Fruit fly (Drosophila melanogaster): ENCODE results near the gene CG6290.
A peak's percentile ranks its signal among the peaks of the same experiment; 100 is the strongest.

CG6290 gene

DNA sequence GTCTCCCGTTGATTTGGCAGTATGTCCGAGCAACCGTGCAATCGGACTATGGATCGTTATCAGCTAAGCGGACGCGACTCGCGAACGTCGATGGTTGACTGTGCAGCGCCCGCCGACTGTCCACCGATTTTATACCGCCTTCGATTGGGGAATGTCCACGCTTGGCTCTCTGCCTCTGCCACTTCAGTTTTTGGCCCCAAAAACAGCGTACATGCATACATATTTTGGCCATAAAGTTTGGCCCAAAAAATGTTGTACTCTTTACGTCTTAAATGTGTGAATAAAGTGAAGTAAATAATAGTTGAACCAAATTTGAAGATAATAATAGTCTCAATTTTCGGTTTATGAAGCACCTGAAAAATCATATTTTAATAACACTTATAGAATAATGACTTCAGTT lies 3.2 kb downstream of the CG6290 start, which contains the start of gene CG32548:
Gene CG32548, minus strand, starts transcription at position 101 of the 400 bp plus-strand sequence.
- TF ChIP-seq net (GFP tag; optimal IDR thresholded peaks at IDR 0.05) (no peak), Hr38 (GFP tag; optimal IDR thresholded peaks at IDR 0.05) (no peak), CG32006 (GFP tag; optimal IDR thresholded peaks at IDR 0.05) (no peak), Smox (GFP tag; optimal IDR thresholded peaks at IDR 0.05) (no peak), Sox15 (GFP tag; optimal IDR thresholded peaks at IDR 0.05) (no peak), CG1621 (tag; optimal IDR thresholded peaks at IDR 0.05) (no peak), topi (GFP tag; optimal IDR thresholded peaks at IDR 0.05) (no peak), CG8319 (GFP tag; optimal IDR thresholded peaks at IDR 0.05) (no peak), CG3919 (GFP tag; optimal IDR thresholded peaks at IDR 0.05) (no peak), Met (GFP tag; optimal IDR thresholded peaks at IDR 0.05) (no peak), CG4318 (GFP tag; optimal IDR thresholded peaks at IDR 0.05) (no peak), OdsH (GFP tag; optimal IDR thresholded peaks at IDR 0.05) (no peak), CG11294 (GFP tag; IDR thresholded peaks at IDR 0.05) (no peak), Gug (GFP tag; IDR thresholded peaks at IDR 0.05) (no peak), CG10631 (GFP tag; optimal IDR thresholded peaks at IDR 0.05) (no peak), CG10669 (GFP tag; optimal IDR thresholded peaks at IDR 0.05) (no peak), salr (GFP tag; optimal IDR thresholded peaks at IDR 0.05) (no peak), Sox14 (GFP tag; optimal IDR thresholded peaks at IDR 0.05) (no peak)

DNA sequence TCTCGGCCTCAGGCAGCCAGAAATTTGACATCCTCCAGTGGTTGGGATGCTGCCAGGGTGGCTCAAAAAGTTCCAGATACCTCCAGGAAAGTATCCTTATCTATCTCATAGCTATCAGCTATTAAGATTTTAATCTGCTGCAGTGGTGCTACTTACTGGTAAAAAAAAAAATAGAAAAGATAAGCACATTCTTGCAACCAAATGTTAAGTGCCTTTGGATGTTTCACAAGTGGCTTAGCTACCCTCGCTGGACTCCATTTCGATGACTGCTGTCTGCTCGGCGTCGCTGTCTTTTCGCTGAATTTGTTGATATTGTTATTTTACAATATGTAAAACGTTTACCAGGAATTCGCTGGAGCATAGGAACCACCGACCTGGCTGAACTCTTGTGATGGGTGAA lies 15.4 kb downstream of the CG6290 start:
- TF ChIP-seq Sox14 (GFP tag; optimal IDR thresholded peaks at IDR 0.05) (no peak), svp (GFP tag) (peak; percentile 44)

dm6 chrX:18460318-18460717 lies 23.0 kb downstream of the CG6290 start, which contains the start of gene CG43843:
CG43843 (minus strand) TSS chrX:18460418.
- no peak for TF ChIP-seq CG16779 (tag; optimal IDR thresholded peaks at IDR 0.05)
- no peak for TF ChIP-seq Met (GFP tag; optimal IDR thresholded peaks at IDR 0.05)

DNA sequence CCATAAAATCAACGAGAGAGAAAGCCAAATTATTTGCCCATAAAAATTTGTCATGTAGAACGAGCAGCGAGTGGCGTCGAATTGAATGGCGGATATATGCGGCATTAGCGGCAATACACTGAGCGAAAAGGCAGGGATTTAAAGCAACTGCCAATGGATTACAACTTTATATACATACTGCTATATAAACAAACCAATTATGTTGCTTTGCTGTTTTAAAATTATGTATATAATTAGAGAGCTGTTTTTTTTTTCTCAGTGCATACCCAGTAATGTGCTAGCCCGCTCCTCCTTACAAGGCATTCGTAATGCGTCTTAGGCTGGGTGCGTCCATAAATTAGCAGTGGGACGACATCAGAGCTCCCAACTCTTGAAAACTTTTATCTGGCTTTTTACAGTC lies 30.6 kb downstream of the CG6290 start:
- TF ChIP-seq CG32006 (GFP tag; optimal IDR thresholded peaks at IDR 0.05) (no peak), svp (GFP tag) (no peak), pdm3 (GFP tag; optimal IDR thresholded peaks at IDR 0.05) (no peak), dac (GFP tag; optimal IDR thresholded peaks at IDR 0.05) (no peak), lz (GFP tag; optimal IDR thresholded peaks at IDR 0.05) (no peak), OdsH (GFP tag; optimal IDR thresholded peaks at IDR 0.05) (no peak), fd59A (GFP tag; optimal IDR thresholded peaks at IDR 0.05) (no peak), net (GFP tag; optimal IDR thresholded peaks at IDR 0.05) (no peak), CG11762 (GFP tag; optimal IDR thresholded peaks at IDR 0.05; ENCODE audit: insufficient read depth) (no peak), CG8632 (GFP tag; optimal IDR thresholded peaks at IDR 0.05) (no peak), Smox (GFP tag; optimal IDR thresholded peaks at IDR 0.05) (no peak), achi (GFP tag; optimal IDR thresholded peaks at IDR 0.05) (no peak), CG6163 (GFP tag; IDR thresholded peaks at IDR 0.05) (no peak), Met (GFP tag; optimal IDR thresholded peaks at IDR 0.05) (no peak), Hr38 (GFP tag; optimal IDR thresholded peaks at IDR 0.05) (no peak), dsx (GFP tag; optimal IDR thresholded peaks at IDR 0.05; ENCODE audit: poor library complexity, severe bottlenecking) (no peak), eg (GFP tag; IDR thresholded peaks at IDR 0.05) (no peak), CG10631 (GFP tag; optimal IDR thresholded peaks at IDR 0.05) (no peak), fkh (GFP tag; optimal IDR thresholded peaks at IDR 0.05) (no peak), CG34406 (GFP tag; optimal IDR thresholded peaks at IDR 0.05) (no peak)

dm6 chrX:18479307-18480134 lies 42.2 kb downstream of the CG6290 start, which contains the start of gene CG32547:
CG32547 (minus strand) TSS chrX:18479487.
- TF ChIP-seq CG34406 (GFP tag; optimal IDR thresholded peaks at IDR 0.05), result no peak
- peak; percentile 2 for TF ChIP-seq Ets96B (tag; optimal IDR thresholded peaks at IDR 0.05)
- TF ChIP-seq CG32006 (GFP tag; optimal IDR thresholded peaks at IDR 0.05), result peak; percentile 23
- peak; percentile 89 for TF ChIP-seq fkh (GFP tag; optimal IDR thresholded peaks at IDR 0.05)
- peak; percentile 74 for TF ChIP-seq Eip78C (GFP tag)
- TF ChIP-seq esn (GFP tag; optimal IDR thresholded peaks at IDR 0.05), result peak; percentile 14
- peak; percentile 33 for TF ChIP-seq Hr4 (GFP tag; optimal IDR thresholded peaks at IDR 0.05)
- peak; percentile 34; the same call in 1 of the 3 replicates for TF ChIP-seq CG6163 (GFP tag; IDR thresholded peaks at IDR 0.05)
- TF ChIP-seq CG6808 (GFP tag; optimal IDR thresholded peaks at IDR 0.05), result peak; percentile 12
- no peak for TF ChIP-seq spab (GFP tag; optimal IDR thresholded peaks at IDR 0.05)
- peak; percentile 91 for TF ChIP-seq achi (GFP tag; optimal IDR thresholded peaks at IDR 0.05)
- TF ChIP-seq Hr39 (GFP tag; optimal IDR thresholded peaks at IDR 0.05), result peak; percentile 3
- TF ChIP-seq Met (GFP tag; optimal IDR thresholded peaks at IDR 0.05), result peak; percentile 43
- TF ChIP-seq CG8632 (GFP tag; optimal IDR thresholded peaks at IDR 0.05), result no peak
- peak; percentile 36 for TF ChIP-seq svp (GFP tag)
- peak; percentile 15; the same call in 2 of the 3 replicates for TF ChIP-seq eg (GFP tag; IDR thresholded peaks at IDR 0.05)
- TF ChIP-seq CG7368 (GFP tag; optimal IDR thresholded peaks at IDR 0.05), result no peak
- no peak for TF ChIP-seq Sox102F (GFP tag; optimal IDR thresholded peaks at IDR 0.05)
- peak; percentile 21 for TF ChIP-seq CG10669 (GFP tag; optimal IDR thresholded peaks at IDR 0.05)
